Fruit fly (Drosophila melanogaster) whole organism, embryonic: ENCODE results near the gene CG31157.

Experiments used
- Asciz ChIP-seq: fragments of 200-800 bp; sonication (Bioruptor generic); optimal IDR thresholded peaks from 2 replicates; lab custom pipeline; 2017; ENCODE audit warnings: missing biosample characterization, mild to moderate bottlenecking, missing genetic modification characterization, missing genetic modification reagents
- BEAF-32 ChIP-seq: fragments of 200-800 bp; sonication (Bioruptor generic); optimal IDR thresholded peaks from 3 replicates; lab custom pipeline; 2017; ENCODE audit warnings: missing biosample characterization, missing genetic modification characterization, mild to moderate bottlenecking, moderate library complexity, missing genetic modification reagents
- Bdp1 ChIP-seq: fragments of 200-800 bp; sonication (Bioruptor generic); optimal IDR thresholded peaks from 3 replicates; lab custom pipeline; 2016; ENCODE audit warnings: missing biosample characterization, missing genetic modification characterization
- Bgb ChIP-seq: fragments of 200-800 bp; sonication (Bioruptor generic); IDR thresholded peaks from 2 replicates; pipeline ENCODE4 v1.3.6; 2022; ENCODE audit warnings: missing biosample characterization, missing genetic modification characterization; ENCODE audit not compliant: partially characterized antibody
- CG11723 ChIP-seq: fragments of 200-800 bp; sonication (Bioruptor generic); optimal IDR thresholded peaks from 2 replicates; lab custom pipeline; 2017; ENCODE audit warnings: missing biosample characterization, mild to moderate bottlenecking, missing genetic modification characterization
- CG12219 ChIP-seq: fragments of 200-800 bp; sonication (Bioruptor generic); optimal IDR thresholded peaks from 3 replicates; lab custom pipeline; 2018; ENCODE audit warnings: missing biosample characterization, mild to moderate bottlenecking, missing genetic modification characterization
- CG17802 ChIP-seq: fragments of 200-800 bp; sonication (Bioruptor generic); optimal IDR thresholded peaks from 2 replicates; lab custom pipeline; 2018; ENCODE audit warnings: missing biosample characterization, mild to moderate bottlenecking, missing genetic modification characterization, moderate library complexity
- CG18476 ChIP-seq: fragments of 200-800 bp; sonication (Bioruptor generic); optimal IDR thresholded peaks from 2 replicates; lab custom pipeline; 2016; ENCODE audit warnings: missing biosample characterization, mild to moderate bottlenecking, missing genetic modification characterization
- CG2202 ChIP-seq: fragments of 200-800 bp; sonication (Bioruptor generic); optimal IDR thresholded peaks from 2 replicates; lab custom pipeline; 2018; ENCODE audit warnings: missing biosample characterization, mild to moderate bottlenecking, missing genetic modification characterization
- CG30431 ChIP-seq: fragments of 200-800 bp; sonication (Bioruptor generic); optimal IDR thresholded peaks from 2 replicates; lab custom pipeline; 2017; ENCODE audit warnings: missing biosample characterization, missing genetic modification characterization
- CG3995 ChIP-seq: fragments of 200-800 bp; sonication (Bioruptor generic); optimal IDR thresholded peaks from 3 replicates; lab custom pipeline; 2016; ENCODE audit warnings: missing biosample characterization, missing genetic modification characterization
- CG4424 ChIP-seq: fragments of 200-800 bp; sonication (Bioruptor generic); optimal IDR thresholded peaks from 3 replicates; lab custom pipeline; 2016; ENCODE audit warnings: missing biosample characterization, missing genetic modification characterization
- CG6254 ChIP-seq: fragments of 200-800 bp; sonication (Bioruptor generic); optimal IDR thresholded peaks from 3 replicates; lab custom pipeline; 2017; ENCODE audit warnings: mild to moderate bottlenecking, missing biosample characterization, missing genetic modification reagents, missing genetic modification characterization
- CG6813 ChIP-seq: fragments of 200-800 bp; sonication (Bioruptor generic); optimal IDR thresholded peaks from 2 replicates; lab custom pipeline; 2017; ENCODE audit warnings: missing biosample characterization, missing genetic modification characterization, mild to moderate bottlenecking, moderate library complexity, missing genetic modification reagents
- CG8290 ChIP-seq, 3 experiments: fragments of 200-800 bp; sonication (Bioruptor generic); optimal IDR thresholded peaks; 2 replicates each; lab custom pipeline; 2016 to 2019; ENCODE audit warnings: missing biosample characterization in 3 of 3, missing genetic modification characterization in 3 of 3, mild to moderate bottlenecking in 2 of 3, moderate library complexity in 1 of 3
- CG8478 ChIP-seq: fragments of >200 bp; optimal IDR thresholded peaks from 2 replicates; lab custom pipeline; 2018
- CG9817 ChIP-seq: fragments of 200-800 bp; sonication (Bioruptor generic); optimal IDR thresholded peaks from 2 replicates; lab custom pipeline; 2018; ENCODE audit warnings: missing biosample characterization, mild to moderate bottlenecking, missing genetic modification characterization, moderate library complexity
- CrebB ChIP-seq: fragments of 200-800 bp; sonication (Bioruptor generic); optimal IDR thresholded peaks from 3 replicates; lab custom pipeline; 2018; ENCODE audit warnings: missing biosample characterization, mild to moderate bottlenecking, missing genetic modification characterization
- Deaf1 ChIP-seq: fragments of 200-800 bp; optimal IDR thresholded peaks from 3 replicates; lab custom pipeline; 2019; ENCODE audit warnings: missing biosample characterization, mild to moderate bottlenecking, missing genetic modification characterization, moderate library complexity
- Dip3 ChIP-seq: fragments of 200-800 bp; sonication (Bioruptor generic); optimal IDR thresholded peaks from 3 replicates; lab custom pipeline; 2016; ENCODE audit warnings: missing biosample characterization, missing genetic modification characterization
- Ets65A ChIP-seq: fragments of 200-800 bp; sonication (Bioruptor generic); peaks from one replicate; lab custom pipeline; 2016; ENCODE audit warnings: missing biosample characterization, missing genetic modification characterization
- H15 ChIP-seq: fragments of 200-800 bp; sonication (Bioruptor generic); IDR thresholded peaks from 3 replicates; pipeline ENCODE4 v1.3.6; 2022; ENCODE audit warnings: missing biosample characterization, missing genetic modification characterization
- HLH4C ChIP-seq: fragments of 200-800 bp; sonication (Bioruptor generic); IDR thresholded peaks from 3 replicates; pipeline ENCODE4 v1.3.6; 2022; ENCODE audit warnings: missing biosample characterization, missing genetic modification characterization; ENCODE audit not compliant: partially characterized antibody
- Jarid2 ChIP-seq: fragments of 200-800 bp; sonication (Bioruptor generic); optimal IDR thresholded peaks from 3 replicates; lab custom pipeline; 2017; ENCODE audit warnings: mild to moderate bottlenecking, missing biosample characterization, missing genetic modification reagents, missing genetic modification characterization
- Meics ChIP-seq: fragments of 200-800 bp; sonication (Bioruptor generic); optimal IDR thresholded peaks from 2 replicates; lab custom pipeline; 2017; ENCODE audit warnings: missing biosample characterization, mild to moderate bottlenecking, missing genetic modification characterization
- Myb ChIP-seq: fragments of 200-800 bp; sonication (Bioruptor generic); optimal IDR thresholded peaks from 2 replicates; lab custom pipeline; 2016; ENCODE audit warnings: missing biosample characterization, missing genetic modification characterization
- NC2β ChIP-seq: fragments of 200-800 bp; sonication (Bioruptor generic); optimal IDR thresholded peaks from 2 replicates; lab custom pipeline; 2016; ENCODE audit warnings: missing biosample characterization, missing genetic modification characterization
- Nf-YC ChIP-seq: fragments of 200-800 bp; optimal IDR thresholded peaks from 3 replicates; lab custom pipeline; 2019; ENCODE audit warnings: missing biosample characterization, mild to moderate bottlenecking, missing genetic modification characterization, moderate library complexity
- NfI ChIP-seq: fragments of 200-800 bp; sonication (Bioruptor generic); optimal IDR thresholded peaks from 3 replicates; lab custom pipeline; 2018; ENCODE audit warnings: missing biosample characterization, mild to moderate bottlenecking, missing genetic modification characterization, moderate library complexity
- Sry-δ ChIP-seq: fragments of 200-800 bp; sonication (Bioruptor generic); optimal IDR thresholded peaks from 2 replicates; lab custom pipeline; 2016; ENCODE audit warnings: missing biosample characterization, missing genetic modification characterization
- Vsx1 ChIP-seq: fragments of 200-800 bp; sonication (Bioruptor generic); optimal IDR thresholded peaks from 2 replicates; lab custom pipeline; 2017; ENCODE audit warnings: missing biosample characterization, mild to moderate bottlenecking, missing genetic modification characterization, missing genetic modification reagents
- YL-1 ChIP-seq: fragments of 200-800 bp; sonication (Bioruptor generic); optimal IDR thresholded peaks from 3 replicates; lab custom pipeline; 2017; ENCODE audit warnings: missing biosample characterization, mild to moderate bottlenecking, missing genetic modification characterization
- aop ChIP-seq: fragments of 200-800 bp; sonication (Bioruptor generic); IDR thresholded peaks from 2 replicates; pipeline ENCODE4 v1.3.6; 2022; ENCODE audit warnings: missing biosample characterization, missing genetic modification characterization
- dimm ChIP-seq: fragments of 200-800 bp; sonication (Bioruptor generic); IDR thresholded peaks from 2 replicates; pipeline ENCODE4 v1.3.6; 2022; ENCODE audit warnings: missing biosample characterization, missing genetic modification characterization
- dmrt11E ChIP-seq: fragments of 200-800 bp; sonication (Bioruptor generic); optimal IDR thresholded peaks from 3 replicates; lab custom pipeline; 2018; ENCODE audit warnings: missing biosample characterization, mild to moderate bottlenecking, missing genetic modification characterization, moderate library complexity
- dmrt99B ChIP-seq: fragments of 200-800 bp; sonication (Bioruptor generic); optimal IDR thresholded peaks from 2 replicates; lab custom pipeline; 2018; ENCODE audit warnings: missing biosample characterization, mild to moderate bottlenecking, missing genetic modification characterization, moderate library complexity
- exex ChIP-seq: fragments of 200-800 bp; sonication (Bioruptor generic); optimal IDR thresholded peaks from 4 replicates; lab custom pipeline; 2018; ENCODE audit warnings: missing biosample characterization, mild to moderate bottlenecking, missing genetic modification characterization, moderate library complexity
- h ChIP-seq: fragments of >200 bp; optimal IDR thresholded peaks from 2 replicates; lab custom pipeline; 2017
- hb ChIP-seq: fragments of 200-800 bp; sonication (Bioruptor generic); IDR thresholded peaks from 3 replicates; pipeline ENCODE4 v1.3.6; 2022; ENCODE audit warnings: missing biosample characterization, missing genetic modification characterization; ENCODE audit not compliant: partially characterized antibody
- ken ChIP-seq: fragments of 200-800 bp; sonication (Bioruptor generic); IDR thresholded peaks from 3 replicates; pipeline ENCODE4 v1.3.6; 2022; ENCODE audit warnings: missing biosample characterization, missing genetic modification characterization
- nerfin-2 ChIP-seq: fragments of 200-800 bp; sonication (Bioruptor generic); IDR thresholded peaks from 2 replicates; pipeline ENCODE4 v1.3.6; 2022; ENCODE audit warnings: missing biosample characterization, missing genetic modification characterization; ENCODE audit not compliant: partially characterized antibody
- pan ChIP-seq, 4 experiments: fragments of >200 bp in 3 of 4; fragments of 200-800 bp in 1 of 4; sonication (Bioruptor generic) in 1 of 4; optimal IDR thresholded peaks in 3 of 4; IDR thresholded peaks in 1 of 4; 2 replicates each; pipeline versions ENCODE4 v1.3.6 to Lab custom; 2017 to 2022; ENCODE audit warnings: missing biosample characterization in 2 of 4, missing genetic modification characterization in 2 of 4, mixed read lengths in 1 of 4
- row ChIP-seq: fragments of 200-800 bp; sonication (Bioruptor generic); IDR thresholded peaks from 3 replicates; pipeline ENCODE4 v1.3.6; 2022; ENCODE audit warnings: missing biosample characterization, missing genetic modification characterization
- slou ChIP-seq: fragments of 200-800 bp; sonication (Bioruptor generic); optimal IDR thresholded peaks from 3 replicates; lab custom pipeline; 2016; ENCODE audit warnings: missing biosample characterization, missing genetic modification characterization
- toy ChIP-seq: fragments of 200-800 bp; sonication (Bioruptor generic); IDR thresholded peaks from 2 replicates; pipeline ENCODE4 v1.3.6; 2022; ENCODE audit warnings: missing biosample characterization, missing genetic modification characterization
- tup ChIP-seq: fragments of 200-800 bp; sonication (Bioruptor generic); optimal IDR thresholded peaks from 2 replicates; lab custom pipeline; 2016; ENCODE audit warnings: missing biosample characterization, mild to moderate bottlenecking, missing genetic modification characterization, moderate library complexity
- wor ChIP-seq: fragments of 200-800 bp; sonication (Bioruptor generic); IDR thresholded peaks from 2 replicates; pipeline ENCODE4 v1.3.6; 2022; ENCODE audit warnings: missing biosample characterization, missing genetic modification characterization
- zen2 ChIP-seq: fragments of 200-800 bp; sonication (Bioruptor generic); IDR thresholded peaks from 3 replicates; pipeline ENCODE4 v1.3.6; 2022; ENCODE audit warnings: missing biosample characterization, missing genetic modification characterization; ENCODE audit not compliant: partially characterized antibody

Gene CG31157

DNA sequence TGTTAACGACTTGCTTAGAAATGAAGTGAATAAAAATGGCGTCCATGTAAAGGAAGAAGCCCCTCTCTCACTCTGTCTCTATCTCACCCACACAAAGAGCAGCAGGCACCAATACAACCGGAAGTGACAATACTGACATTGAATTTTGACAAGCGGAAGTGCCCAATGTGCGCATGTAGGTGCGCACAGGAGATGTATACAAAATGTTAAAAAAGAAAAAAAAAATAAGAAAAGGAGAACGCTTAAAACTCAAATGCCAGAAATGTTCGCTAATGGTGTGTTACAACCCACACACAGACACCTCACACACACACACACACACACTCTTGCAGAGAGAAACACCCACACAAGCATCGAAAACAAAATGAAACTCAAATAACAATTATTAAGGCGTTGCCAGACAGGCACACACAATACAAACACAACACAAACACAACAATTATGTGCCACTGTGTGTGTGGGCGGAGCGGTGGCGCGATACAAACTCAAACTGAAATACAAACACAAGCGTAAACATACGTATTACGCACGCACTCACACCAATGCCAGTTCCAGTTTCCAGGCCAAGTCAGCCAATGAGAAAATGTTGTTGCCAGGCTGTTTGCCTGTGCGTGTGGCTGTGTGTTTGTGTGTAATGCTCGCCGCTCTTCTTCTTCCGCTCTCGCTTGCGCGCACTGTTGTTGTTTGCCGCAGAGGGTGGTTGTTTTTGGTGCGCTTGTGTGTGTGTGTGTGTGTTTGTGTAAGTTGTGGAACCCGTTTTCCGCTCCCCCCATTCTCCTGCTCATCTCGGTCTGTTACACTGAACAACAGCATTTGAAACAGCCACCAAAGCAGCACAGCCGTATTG, 16.4 kb downstream of the CG31157 start (continued):
- TF ChIP-seq CG17802 (tag; lab: Kevin White, UChicago) = no peak
- TF ChIP-seq CG18476 (GFP tag; lab: Kevin White, UChicago) = no peak
- TF ChIP-seq NC2β (GFP tag; lab: Kevin White, UChicago) = no peak
- TF ChIP-seq nerfin-2 (GFP tag; lab: Robert Waterston, UW) = no peak
- TF ChIP-seq tup (GFP tag; lab: Kevin White, UChicago) = no peak
- TF ChIP-seq Deaf1 (tag; lab: Kevin White, UChicago) = peak; percentile 49
- TF ChIP-seq CG2202 (tag; lab: Kevin White, UChicago) = no peak
- TF ChIP-seq BEAF-32 (GFP tag; lab: Kevin White, UChicago) = no peak
- TF ChIP-seq Myb (GFP tag; lab: Kevin White, UChicago) = no peak
- TF ChIP-seq CG3995 = no peak
- TF ChIP-seq CG12219 (GFP tag; lab: Kevin White, UChicago) = no peak
- no peak for TF ChIP-seq Meics
- peak; percentile 100 for TF ChIP-seq CG8478 (lab: Kevin White, UChicago)
- TF ChIP-seq CG6254 = no peak
- no peak for TF ChIP-seq CG4424 (GFP tag; lab: Kevin White, UChicago)
- no peak for TF ChIP-seq Bdp1 (GFP tag; lab: Kevin White, UChicago)
- no peak for TF ChIP-seq NfI
- TF ChIP-seq wor = no peak
- TF ChIP-seq Bgb (GFP tag; lab: Robert Waterston, UW) = peak; percentile 64; the same call in 1 of the 2 replicates
- TF ChIP-seq Dip3 (GFP tag; lab: Kevin White, UChicago) = no peak
- no peak for TF ChIP-seq CG11723
- TF ChIP-seq YL-1 (GFP tag; lab: Kevin White, UChicago) = no peak
- TF ChIP-seq Sry-δ (GFP tag; lab: Kevin White, UChicago) = peak; percentile 3
- TF ChIP-seq Vsx1 = no peak
- no peak for TF ChIP-seq zen2 (GFP tag; lab: Robert Waterston, UW)
- peak; percentile 90 for TF ChIP-seq Ets65A (GFP tag; lab: Kevin White, UChicago)
- no peak for TF ChIP-seq hb
- no peak for TF ChIP-seq CG30431 (GFP tag; lab: Kevin White, UChicago)
- TF ChIP-seq slou = no peak
- TF ChIP-seq CrebB (tag; lab: Kevin White, UChicago) = peak; percentile 39
- peak; percentile 58 for TF ChIP-seq Jarid2 (GFP tag; lab: Kevin White, UChicago)
- TF ChIP-seq dmrt99B (tag; lab: Kevin White, UChicago) = no peak
- no peak for TF ChIP-seq exex (tag; lab: Kevin White, UChicago)
- peak; percentile 100 for TF ChIP-seq Nf-YC
- TF ChIP-seq dimm (GFP tag; lab: Robert Waterston, UW) = no peak
- TF ChIP-seq CG9817 (tag; lab: Kevin White, UChicago) = no peak
- TF ChIP-seq H15 = no peak
- TF ChIP-seq Asciz (GFP tag; lab: Kevin White, UChicago) = peak; percentile 21
- TF ChIP-seq CG6813 (GFP tag; lab: Kevin White, UChicago) = no peak
- peak; percentile 35; the same call in 2 of the 3 replicates for TF ChIP-seq HLH4C
- peak; percentile 20 for TF ChIP-seq dmrt11E (tag; lab: Kevin White, UChicago)
- TF ChIP-seq pan (optimal IDR thresholded peaks at IDR 0.05; lab: Kevin White, UChicago) = no peak
- peak in 1 of 2 experiments; percentile 22 for TF ChIP-seq pan (GFP tag; optimal IDR thresholded peaks at IDR 0.05 in 1 of 2, IDR thresholded peaks at IDR 0.05 in 1 of 2)
- no peak for TF ChIP-seq CG8290 (GFP tag; optimal IDR thresholded peaks at IDR 0.05; lab: Kevin White, UChicago)
- no peak for TF ChIP-seq CG8290 (tag; optimal IDR thresholded peaks at IDR 0.05; lab: Kevin White, UChicago)
- no peak for TF ChIP-seq aop (GFP tag; lab: Robert Waterston, UW)
- TF ChIP-seq toy (GFP tag; lab: Robert Waterston, UW) = no peak
- TF ChIP-seq row (GFP tag; lab: Robert Waterston, UW) = peak; percentile 73
- no peak for TF ChIP-seq h (lab: Kevin White, UChicago)
- no peak for TF ChIP-seq ken (GFP tag; lab: Robert Waterston, UW)
